Fruit fly (Drosophila melanogaster): ENCODE results near the gene Orct.

The Orct gene

DNA sequence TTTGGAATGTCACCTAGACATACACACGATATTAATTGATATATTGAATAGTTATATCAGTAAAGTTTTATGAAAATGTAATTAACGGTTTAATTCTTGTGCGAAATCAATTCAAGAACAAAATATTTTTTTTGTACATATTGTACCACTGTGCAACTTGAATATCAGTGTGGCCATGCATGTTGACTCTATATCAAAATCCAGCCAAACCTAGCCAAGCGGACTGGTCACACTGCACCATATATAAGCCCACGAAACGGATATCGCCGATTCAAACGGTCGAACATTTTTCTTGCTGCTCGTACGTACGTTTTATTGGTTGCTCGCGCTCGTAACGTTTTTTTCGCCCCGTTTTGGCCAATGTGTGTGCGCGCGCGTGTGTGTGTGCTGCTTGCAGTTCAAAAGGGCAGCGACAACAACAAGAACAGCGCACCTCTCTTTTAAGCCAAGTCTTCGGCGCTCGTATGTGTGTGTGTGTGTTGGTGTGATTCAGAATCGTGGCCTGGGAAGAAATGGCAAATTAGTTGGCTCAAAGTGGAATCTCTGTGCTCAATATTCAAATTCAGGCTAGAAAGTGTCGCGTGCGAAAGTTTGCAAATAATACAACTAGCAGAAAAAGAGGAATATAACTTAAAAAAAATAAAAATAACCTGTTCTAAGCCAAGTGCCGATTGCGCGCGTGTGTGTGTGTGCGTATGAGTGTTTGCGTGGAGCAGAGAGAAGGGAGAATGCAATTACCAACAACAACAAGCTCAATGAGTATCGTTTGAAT, 18.9 kb downstream of the Orct start, which contains the start of gene crb:
crb (plus strand) TSS at position 295 of the 772 bp plus-strand sequence.
- TF ChIP-seq salr (GFP tag; optimal IDR thresholded peaks at IDR 0.05) (no peak), achi (GFP tag; optimal IDR thresholded peaks at IDR 0.05) (peak; percentile 27), ss (GFP tag; optimal IDR thresholded peaks at IDR 0.05) (peak; percentile 21 to 43), CG6854 (GFP tag; optimal IDR thresholded peaks at IDR 0.05) (peak; percentile 45), fkh (GFP tag; optimal IDR thresholded peaks at IDR 0.05) (peak; percentile 45), svp (GFP tag) (peak; percentile 93), CG11762 (GFP tag; optimal IDR thresholded peaks at IDR 0.05; ENCODE audit: insufficient read depth) (peak; percentile 7), CG11902 (GFP tag; optimal IDR thresholded peaks at IDR 0.05) (no peak), acj6 (GFP tag; optimal IDR thresholded peaks at IDR 0.05) (peak; percentile 41), CG6163 (GFP tag; IDR thresholded peaks at IDR 0.05) (peak; percentile 37; the same call in 1 of the 3 replicates), eg (GFP tag; IDR thresholded peaks at IDR 0.05) (peak; percentile 50; the same call in 1 of the 3 replicates), CG31627 (GFP tag; optimal IDR thresholded peaks at IDR 0.05) (peak; percentile 38), fd59A (GFP tag; optimal IDR thresholded peaks at IDR 0.05) (no peak), pdm3 (GFP tag; optimal IDR thresholded peaks at IDR 0.05) (peak; percentile 42), Hr39 (GFP tag; optimal IDR thresholded peaks at IDR 0.05) (peak; percentile 35), Smox (GFP tag; optimal IDR thresholded peaks at IDR 0.05) (no peak), CG1621 (tag; optimal IDR thresholded peaks at IDR 0.05) (peak; percentile 40), CG3032 (tag; optimal IDR thresholded peaks at IDR 0.05) (peak; percentile 44), Ets21C (GFP tag; optimal IDR thresholded peaks at IDR 0.05) (peak; percentile 38), lz (GFP tag; optimal IDR thresholded peaks at IDR 0.05) (peak; percentile 67), OdsH (GFP tag; optimal IDR thresholded peaks at IDR 0.05) (peak; percentile 12), CG8119 (GFP tag; IDR thresholded peaks at IDR 0.05) (no peak), vri (GFP tag; optimal IDR thresholded peaks at IDR 0.05) (peak; percentile 69), CG6276 (GFP tag; optimal IDR thresholded peaks at IDR 0.05) (no peak), net (GFP tag; optimal IDR thresholded peaks at IDR 0.05) (peak; percentile 44), esn (GFP tag; optimal IDR thresholded peaks at IDR 0.05) (peak; percentile 68), CG11294 (GFP tag; IDR thresholded peaks at IDR 0.05) (no peak), CG8632 (GFP tag; optimal IDR thresholded peaks at IDR 0.05) (peak; percentile 1), Lpt (GFP tag; optimal IDR thresholded peaks at IDR 0.05) (no peak), Hr4 (GFP tag; optimal IDR thresholded peaks at IDR 0.05) (peak; percentile 50), CG15336 (GFP tag; IDR thresholded peaks at IDR 0.05) (no peak), CG34406 (GFP tag; optimal IDR thresholded peaks at IDR 0.05) (peak; percentile 33), Hr38 (GFP tag; optimal IDR thresholded peaks at IDR 0.05) (no peak), dsx (GFP tag; optimal IDR thresholded peaks at IDR 0.05; ENCODE audit: poor library complexity, severe bottlenecking) (peak; percentile 30), CG6792 (GFP tag; optimal IDR thresholded peaks at IDR 0.05) (peak; percentile 25), Sox15 (GFP tag; optimal IDR thresholded peaks at IDR 0.05) (no peak), Eip78C (GFP tag) (peak; percentile 79), Sox14 (GFP tag; optimal IDR thresholded peaks at IDR 0.05) (peak; percentile 67), Eip75B (GFP tag; optimal IDR thresholded peaks at IDR 0.05) (peak; percentile 56), Eip93F (GFP tag; optimal IDR thresholded peaks at IDR 0.05) (no peak), CG6808 (GFP tag; optimal IDR thresholded peaks at IDR 0.05) (no peak), Blimp-1 (GFP tag; optimal IDR thresholded peaks at IDR 0.05) (no peak), Ets96B (tag; optimal IDR thresholded peaks at IDR 0.05) (peak; percentile 16), cyc (GFP tag; optimal IDR thresholded peaks at IDR 0.05) (peak; percentile 40), Sox102F (GFP tag; optimal IDR thresholded peaks at IDR 0.05) (peak; percentile 71), CG8319 (GFP tag; optimal IDR thresholded peaks at IDR 0.05) (no peak), Met (GFP tag; optimal IDR thresholded peaks at IDR 0.05) (peak; percentile 55), CG16779 (tag; optimal IDR thresholded peaks at IDR 0.05) (peak; percentile 61), spab (GFP tag; optimal IDR thresholded peaks at IDR 0.05) (no peak), topi (GFP tag; optimal IDR thresholded peaks at IDR 0.05) (peak; percentile 35), CG10631 (GFP tag; optimal IDR thresholded peaks at IDR 0.05) (peak; percentile 29)

Data from whole organism, prepupa.